Worm (Caenorhabditis elegans) whole organism, L3 larva: ENCODE data around the gene Y105C5B.1413.

Experiments
- R02D3.7 ChIP-seq: fragments of 150-350 bp; optimal IDR thresholded peaks from 2 replicates; lab custom pipeline; 2014; ENCODE audit warnings: missing biosample characterization, missing genetic modification characterization
- ZK546.5 ChIP-seq: sonication (generic microtip); optimal IDR thresholded peaks from 2 replicates; lab custom pipeline; 2017; ENCODE audit warnings: missing biosample characterization, missing genetic modification characterization
- aly-2 ChIP-seq: fragments of 150-350 bp; optimal IDR thresholded peaks from 2 replicates; lab custom pipeline; 2014; ENCODE audit warnings: missing biosample characterization, missing genetic modification characterization
- ama-1 ChIP-seq: fragments of 150-350 bp; optimal IDR thresholded peaks from 2 replicates; lab custom pipeline; 2018
- ceh-16 ChIP-seq: sonication (generic microtip); optimal IDR thresholded peaks from 2 replicates; lab custom pipeline; 2017; ENCODE audit warnings: missing biosample characterization, missing genetic modification characterization
- ceh-28 ChIP-seq: fragments of 150-350 bp; optimal IDR thresholded peaks from 2 replicates; lab custom pipeline; 2014; ENCODE audit warnings: missing biosample characterization, missing genetic modification reagents, missing genetic modification characterization
- ceh-82 ChIP-seq: fragments of 150-350 bp; optimal IDR thresholded peaks from 2 replicates; lab custom pipeline; 2014; ENCODE audit warnings: missing biosample characterization, missing genetic modification characterization
- ceh-9 ChIP-seq: sonication (generic microtip); optimal IDR thresholded peaks from 2 replicates; lab custom pipeline; 2018; ENCODE audit warnings: missing biosample characterization, missing genetic modification characterization
- daf-12 ChIP-seq: fragments of 150-350 bp; optimal IDR thresholded peaks from 2 replicates; lab custom pipeline; 2014; ENCODE audit warnings: missing biosample characterization, missing genetic modification reagents, missing genetic modification characterization
- egl-27 ChIP-seq: sonication (generic microtip); optimal IDR thresholded peaks from 4 replicates; lab custom pipeline; 2017; ENCODE audit warnings: missing biosample characterization, missing genetic modification reagents, missing genetic modification characterization
- elt-1 ChIP-seq: fragments of 150-350 bp; optimal IDR thresholded peaks from 2 replicates; lab custom pipeline; 2014; ENCODE audit warnings: missing biosample characterization, missing genetic modification characterization
- elt-2 ChIP-seq: sonication (generic microtip); optimal IDR thresholded peaks from 2 replicates; lab custom pipeline; 2016; ENCODE audit warnings: missing genetic modification reagents, mild to moderate bottlenecking, missing genetic modification characterization, missing compliant biosample characterization
- elt-3 ChIP-seq, 3 experiments: fragments of 150-350 bp in 1 of 3; sonication (generic microtip) in 2 of 3; optimal IDR thresholded peaks; 2 replicates in 2 of 3; 4 replicates in 1 of 3; lab custom pipeline; 2014 to 2017; ENCODE audit warnings: missing biosample characterization in 3 of 3, missing genetic modification characterization in 3 of 3
- eor-1 ChIP-seq, 2 experiments: fragments of 150-350 bp; optimal IDR thresholded peaks; 2 replicates each; lab custom pipeline; 2014 to 2018; ENCODE audit warnings: missing biosample characterization in 2 of 2, missing genetic modification characterization in 2 of 2
- fos-1 ChIP-seq: fragments of 150-350 bp; optimal IDR thresholded peaks from 2 replicates; lab custom pipeline; 2014; ENCODE audit warnings: missing biosample characterization, missing genetic modification characterization
- jun-1 ChIP-seq: fragments of 150-350 bp; optimal IDR thresholded peaks from 2 replicates; lab custom pipeline; 2014; ENCODE audit warnings: missing biosample characterization, missing genetic modification reagents, missing genetic modification characterization
- lin-15B ChIP-seq: fragments of 150-350 bp; optimal IDR thresholded peaks from 2 replicates; lab custom pipeline; 2014; ENCODE audit warnings: missing biosample characterization, missing genetic modification characterization
- mdl-1 ChIP-seq: fragments of 150-350 bp; optimal IDR thresholded peaks from 2 replicates; lab custom pipeline; 2014; ENCODE audit warnings: missing biosample characterization, missing genetic modification characterization
- nfya-1 ChIP-seq: sonication (generic microtip); optimal IDR thresholded peaks from 2 replicates; lab custom pipeline; 2017; ENCODE audit warnings: missing genetic modification characterization, mild to moderate bottlenecking, missing compliant biosample characterization, antibody characterized with exemption, moderate library complexity; ENCODE audit not compliant: insufficient read depth
- nhr-23 ChIP-seq: fragments of 150-350 bp; optimal IDR thresholded peaks from 2 replicates; lab custom pipeline; 2014; ENCODE audit warnings: missing biosample characterization, missing genetic modification reagents, missing genetic modification characterization
- nhr-25 ChIP-seq: sonication (generic microtip); optimal IDR thresholded peaks from 2 replicates; lab custom pipeline; 2017; ENCODE audit warnings: missing biosample characterization, missing genetic modification characterization
- nhr-43 ChIP-seq: sonication (generic microtip); optimal IDR thresholded peaks from 2 replicates; lab custom pipeline; 2016; ENCODE audit warnings: mild to moderate bottlenecking, missing genetic modification characterization, missing compliant biosample characterization; ENCODE audit not compliant: poor library complexity, severe bottlenecking
- nhr-76 ChIP-seq: fragments of 150-350 bp; sonication (generic microtip); optimal IDR thresholded peaks from 5 replicates; lab custom pipeline; 2014; ENCODE audit warnings: missing biosample characterization, missing genetic modification characterization
- pha-4 ChIP-seq: fragments of 150-350 bp; optimal IDR thresholded peaks from 2 replicates; lab custom pipeline; 2014; ENCODE audit warnings: missing biosample characterization, missing genetic modification reagents, missing genetic modification characterization
- pqm-1 ChIP-seq: fragments of 150-350 bp; optimal IDR thresholded peaks from 2 replicates; lab custom pipeline; 2017; ENCODE audit warnings: missing biosample characterization, missing genetic modification characterization, inconsistent platforms
- skn-1 ChIP-seq: fragments of 150-350 bp; optimal IDR thresholded peaks from 2 replicates; lab custom pipeline; 2014; ENCODE audit warnings: missing biosample characterization, missing genetic modification characterization
- snpc-4 ChIP-seq: fragments of 150-350 bp; optimal IDR thresholded peaks from 2 replicates; lab custom pipeline; 2014; ENCODE audit warnings: missing biosample characterization, missing genetic modification characterization
- tbx-2 ChIP-seq: sonication (generic microtip); optimal IDR thresholded peaks from 2 replicates; lab custom pipeline; 2016; ENCODE audit warnings: mild to moderate bottlenecking, missing genetic modification characterization, missing compliant biosample characterization
- unc-62 ChIP-seq: fragments of 150-350 bp; sonication (generic microtip); optimal IDR thresholded peaks from 4 replicates; lab custom pipeline; 2014; ENCODE audit warnings: missing biosample characterization, missing genetic modification reagents, missing genetic modification characterization
- zag-1 ChIP-seq: fragments of 150-350 bp; optimal IDR thresholded peaks from 2 replicates; lab custom pipeline; 2014; ENCODE audit warnings: missing biosample characterization, missing genetic modification characterization

Gene Y105C5B.1413

ce11 chrIV:16196717-16197116 lies 12.3 kb upstream of the Y105C5B.1413 start, which contains the start of gene Y7A9A.1:
Y7A9A.1 (plus strand) TSS chrIV:16197017.
- no peak for TF ChIP-seq aly-2 (tag; lab: Kevin White, UChicago)
- TF ChIP-seq ceh-82 (tag; lab: Kevin White, UChicago), result no peak
- no peak for TF ChIP-seq nhr-25 (tag; lab: Kevin White, UChicago)
- no peak for TF ChIP-seq nfya-1
- no peak for TF ChIP-seq zag-1 (tag; lab: Kevin White, UChicago)
- no peak for TF ChIP-seq skn-1 (tag; lab: Kevin White, UChicago)
- no peak for TF ChIP-seq ceh-9 (tag; lab: Kevin White, UChicago)
- TF ChIP-seq R02D3.7 (tag; lab: Kevin White, UChicago), result no peak
- no peak for TF ChIP-seq ceh-16 (tag; lab: Kevin White, UChicago)
- TF ChIP-seq lin-15B, result no peak
- no peak for TF ChIP-seq nhr-43 (tag; lab: Kevin White, UChicago)

DNA sequence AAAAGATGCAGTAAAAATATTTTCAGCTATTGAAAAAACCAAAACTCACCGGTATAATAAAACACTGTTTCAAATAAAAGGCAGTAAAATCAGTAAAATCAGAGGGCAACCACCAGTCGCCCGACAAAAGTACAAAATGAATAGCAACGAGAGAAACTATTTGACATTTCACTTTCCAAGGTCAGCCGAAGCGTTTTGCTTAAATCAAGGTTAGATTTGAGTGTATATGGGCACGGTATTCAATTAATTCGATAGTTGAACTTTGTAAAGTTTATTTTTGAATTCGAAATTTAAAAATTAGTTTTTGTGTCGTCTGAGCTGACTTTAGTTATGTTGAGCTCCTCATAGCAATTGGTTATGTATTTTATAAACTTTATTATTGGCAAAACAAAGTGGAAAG lies 8.3 kb upstream of the Y105C5B.1413 start:
- peak; percentile 1 for TF ChIP-seq nhr-25 (tag; lab: Kevin White, UChicago)
- TF ChIP-seq eor-1 (tag; optimal IDR thresholded peaks at IDR 0.05; lab: Kevin White, UChicago), result no peak

DNA sequence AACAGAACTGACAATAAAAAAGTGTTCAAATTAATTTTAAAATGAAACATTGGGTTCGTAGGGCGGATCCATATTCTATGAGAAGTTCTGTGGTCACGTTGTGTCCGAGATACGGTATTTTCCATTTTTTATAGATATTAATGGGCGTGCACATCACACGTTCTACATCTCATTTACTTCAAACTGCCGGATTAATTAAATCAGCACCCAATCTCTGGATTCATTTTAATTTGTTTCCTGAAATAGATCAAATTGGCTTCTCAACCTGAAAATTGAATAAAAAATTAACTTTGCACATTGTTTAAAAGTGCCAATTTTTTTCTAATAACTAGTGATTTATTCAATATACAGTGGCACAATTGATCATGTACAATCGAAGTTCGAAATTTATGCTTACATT lies 7.2 kb upstream of the Y105C5B.1413 start:
- TF ChIP-seq nhr-43 (tag; lab: Kevin White, UChicago) (no peak), skn-1 (tag; lab: Kevin White, UChicago) (no peak), lin-15B (no peak), pha-4 (no peak), nhr-23 (no peak)

ce11 chrIV:16186008-16186407 lies 1.6 kb upstream of the Y105C5B.1413 start:
- TF ChIP-seq elt-1 (tag; lab: Kevin White, UChicago) (no peak), nhr-76 (tag; lab: Kevin White, UChicago) (no peak), ZK546.5 (tag; lab: Kevin White, UChicago) (no peak), ama-1 (no peak)

DNA sequence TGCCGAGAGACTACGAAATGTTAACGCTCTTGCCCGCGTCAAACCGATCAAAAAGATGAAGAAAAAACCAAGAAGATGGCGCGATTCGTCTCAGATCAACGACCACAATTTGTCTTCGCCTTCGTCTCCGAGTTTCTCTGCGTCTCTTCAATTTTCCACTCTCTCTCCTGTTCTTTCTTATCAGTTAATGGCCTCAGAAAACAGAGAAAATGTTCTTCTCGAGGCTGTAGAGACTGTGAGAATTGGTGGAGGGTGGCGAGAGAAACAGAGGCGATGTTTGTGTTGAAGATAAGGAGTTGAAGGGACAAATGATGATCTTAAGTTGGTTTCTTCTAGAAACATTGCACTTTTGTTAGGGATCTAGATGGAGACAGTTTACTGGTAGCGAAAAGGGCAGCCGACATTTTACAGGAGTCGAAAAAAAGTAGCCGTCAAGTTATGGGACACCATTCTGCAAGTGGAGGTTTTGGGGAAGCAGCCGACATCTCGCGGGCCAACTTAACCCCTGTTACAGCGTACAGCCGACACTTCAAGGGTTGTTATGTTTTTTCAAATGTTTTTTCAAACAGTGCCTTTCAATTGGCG lies 3.4 kb downstream of the Y105C5B.1413 start:
- TF ChIP-seq eor-1 (tag; optimal IDR thresholded peaks at IDR 0.05; lab: Kevin White, UChicago) (no peak), unc-62 (GFP tag; lab: Kevin White, UChicago) (peak; percentile 37), tbx-2 (tag; lab: Kevin White, UChicago) (no peak), nhr-76 (tag; lab: Kevin White, UChicago) (no peak), pha-4 (peak; percentile 62), ceh-28 (tag; lab: Kevin White, UChicago) (peak; percentile 63), nhr-43 (tag; lab: Kevin White, UChicago) (peak; percentile 78), nhr-23 (peak; percentile 63), elt-3 (tag; optimal IDR thresholded peaks at IDR 0.05; lab: Kevin White, UChicago) (peak in 2 of 3 experiments; percentile 38 to 78), egl-27 (peak; percentile 6), ZK546.5 (tag; lab: Kevin White, UChicago) (no peak), elt-2 (tag; lab: Kevin White, UChicago) (peak; percentile 99), daf-12 (tag; lab: Kevin White, UChicago) (no peak), elt-1 (tag; lab: Kevin White, UChicago) (peak; percentile 31), jun-1 (tag; lab: Kevin White, UChicago) (peak; percentile 87), R02D3.7 (tag; lab: Kevin White, UChicago) (peak; percentile 2), pqm-1 (peak; percentile 92), nhr-25 (tag; lab: Kevin White, UChicago) (peak; percentile 64), mdl-1 (tag; lab: Kevin White, UChicago) (peak; percentile 28), snpc-4 (peak; percentile 74), fos-1 (tag; lab: Kevin White, UChicago) (no peak), nfya-1 (peak; percentile 45)

DNA sequence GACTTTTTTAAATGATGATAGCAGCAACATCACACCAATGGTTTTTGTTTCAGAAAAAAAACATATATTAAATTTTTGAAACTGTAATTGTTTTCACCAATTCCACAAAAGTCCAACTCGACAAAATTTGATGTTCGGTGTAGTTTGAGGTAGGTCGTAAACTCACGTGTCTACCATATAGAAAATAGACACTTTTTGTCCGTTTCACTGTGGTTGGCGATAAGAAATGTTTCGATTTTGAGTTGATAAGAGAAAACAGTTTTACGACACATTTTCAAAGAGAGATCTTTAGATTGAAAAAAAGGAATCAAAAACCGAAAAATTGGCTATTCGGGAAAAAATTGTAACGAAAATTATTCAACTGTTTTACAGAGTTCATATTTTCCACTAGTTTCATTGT lies 6.0 kb downstream of the Y105C5B.1413 start:
- TF ChIP-seq pqm-1 (peak; percentile 91), tbx-2 (tag; lab: Kevin White, UChicago) (no peak), mdl-1 (tag; lab: Kevin White, UChicago) (no peak), elt-2 (tag; lab: Kevin White, UChicago) (peak; percentile 93)
